Worm (Caenorhabditis elegans): ENCODE measurements around the gene srz-56.

ce11 chrIII:2262942-2263341, 22.4 kb downstream of the srz-56 start, which contains the start of gene Y54F10BM.6:
- no peak for TF ChIP-seq hnd-1 (tag; optimal IDR thresholded peaks at IDR 0.05)
- no peak for TF ChIP-seq flt-1 (GFP tag; IDR thresholded peaks at IDR 0.05)
- no peak for TF ChIP-seq tbx-37 (GFP tag; conservative IDR thresholded peaks at IDR 0.05)
- TF ChIP-seq ceh-13 (GFP tag; optimal IDR thresholded peaks at IDR 0.05): no peak
- no peak for TF ChIP-seq scrt-1 (GFP tag; IDR thresholded peaks at IDR 0.05)
- TF ChIP-seq sea-1 (GFP tag; conservative IDR thresholded peaks at IDR 0.05): no peak
- no peak for TF ChIP-seq F13C5.2 (tag; optimal IDR thresholded peaks at IDR 0.05)
- TF ChIP-seq aly-1 (tag; optimal IDR thresholded peaks at IDR 0.05): no peak
- TF ChIP-seq pes-1 (GFP tag; IDR thresholded peaks at IDR 0.05): no peak
- TF ChIP-seq ama-1 (optimal IDR thresholded peaks at IDR 0.05): no peak
